Worm (Caenorhabditis elegans): Measurements from ENCODE around the gene F43C11.3.

F43C11.3 gene

DNA sequence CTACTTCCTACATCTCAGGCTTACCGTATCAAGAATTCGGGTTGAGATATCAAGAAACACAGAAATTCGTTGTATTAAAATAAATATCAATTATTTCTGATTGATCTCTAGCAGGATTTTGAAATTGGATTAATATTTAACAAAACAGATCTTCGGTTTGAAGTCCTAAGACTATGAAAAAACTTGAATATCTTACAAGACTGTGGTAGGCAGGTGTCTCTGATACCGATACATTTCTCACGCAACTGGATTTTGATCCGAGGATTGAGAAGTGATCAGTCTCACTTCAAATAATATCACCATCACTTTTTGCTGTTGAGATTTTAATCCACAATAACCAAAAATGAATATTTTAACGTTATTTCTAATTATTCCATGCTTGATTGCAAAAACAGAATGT, 6.4 kb upstream of the F43C11.3 start, which contains the start of gene F43C11.4:
Gene F43C11.4 (plus strand): TSS at position 301 of the 400 bp plus-strand sequence.
- no peak for TF ChIP-seq ceh-39 (tag; optimal IDR thresholded peaks at IDR 0.05)
- no peak for TF ChIP-seq unc-39 (tag; optimal IDR thresholded peaks at IDR 0.05)
- TF ChIP-seq lin-32 (GFP tag; optimal IDR thresholded peaks at IDR 0.05) = no peak
- no peak for TF ChIP-seq lsy-2 (tag; optimal IDR thresholded peaks at IDR 0.05)
- no peak for TF ChIP-seq mls-2 (tag; optimal IDR thresholded peaks at IDR 0.05)

DNA sequence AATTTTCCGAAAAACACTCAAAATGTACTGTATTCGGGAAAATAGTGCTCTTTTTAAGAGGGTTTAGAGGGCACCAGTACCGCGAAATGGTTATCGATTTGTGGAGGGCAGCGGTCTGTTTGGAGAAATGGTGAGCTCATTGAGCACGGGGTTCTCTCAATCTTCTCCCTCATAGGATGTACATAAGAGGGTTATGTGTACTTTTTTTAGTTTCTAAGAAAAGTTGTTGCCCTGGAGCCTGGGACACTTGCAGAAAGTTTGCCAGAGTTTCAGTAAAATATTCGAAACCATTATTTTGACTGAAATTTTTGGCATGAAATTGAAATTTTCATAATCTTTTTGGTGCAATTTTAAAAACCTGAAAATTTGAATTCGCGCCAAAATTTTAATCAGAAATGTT, 566 bp upstream of the F43C11.3 start, which contains the start of gene F43C11.10:
Gene F43C11.10 (minus strand): TSS at position 101 of the 400 bp plus-strand sequence.
- TF ChIP-seq M03D4.4 (tag; optimal IDR thresholded peaks at IDR 0.05) (no peak), ceh-43 (GFP tag; optimal IDR thresholded peaks at IDR 0.05) (no peak), nhr-12 (tag; optimal IDR thresholded peaks at IDR 0.05) (no peak), zip-8 (tag; optimal IDR thresholded peaks at IDR 0.05) (no peak)

DNA sequence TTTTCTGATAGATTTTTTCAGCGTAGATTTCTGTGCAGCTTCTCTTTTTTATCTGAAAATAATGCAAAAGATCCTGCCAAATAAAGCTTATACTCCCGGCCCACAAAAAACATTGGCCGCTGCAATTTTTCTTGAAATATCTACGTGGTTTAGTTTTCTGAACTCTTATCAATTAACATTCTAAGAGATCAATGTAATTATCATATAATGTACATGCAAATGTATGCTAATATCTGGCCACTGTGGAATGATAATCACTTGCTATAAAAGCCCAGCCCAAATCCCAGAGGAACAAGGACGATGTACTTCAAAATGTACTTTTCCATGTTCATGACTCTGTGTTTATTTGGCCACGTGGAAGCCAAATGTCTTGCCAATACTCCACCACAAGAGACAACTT, 1.4 kb downstream of the F43C11.3 start, which contains the start of gene F43C11.2:
Gene F43C11.2 (plus strand): TSS at position 301 of the 400 bp plus-strand sequence.
- no peak for TF ChIP-seq ceh-83 (GFP tag; optimal IDR thresholded peaks at IDR 0.05)
- no peak for TF ChIP-seq bed-3 (GFP tag; optimal IDR thresholded peaks at IDR 0.05)
- no peak for TF ChIP-seq nhr-12 (tag; optimal IDR thresholded peaks at IDR 0.05)
- TF ChIP-seq cnd-1 (tag; optimal IDR thresholded peaks at IDR 0.05) = no peak
- no peak for TF ChIP-seq mls-2 (tag; optimal IDR thresholded peaks at IDR 0.05)
- TF ChIP-seq mep-1 (tag; optimal IDR thresholded peaks at IDR 0.05) = no peak
- no peak for TF ChIP-seq lin-13 (tag; optimal IDR thresholded peaks at IDR 0.05)
- no peak for TF ChIP-seq mab-5 (tag; optimal IDR thresholded peaks at IDR 0.05)
- TF ChIP-seq drap-1 (GFP tag; optimal IDR thresholded peaks at IDR 0.05) = no peak
- TF ChIP-seq lin-32 (GFP tag; optimal IDR thresholded peaks at IDR 0.05) = no peak
- TF ChIP-seq ham-2 (GFP tag; optimal IDR thresholded peaks at IDR 0.05) = no peak
- TF ChIP-seq ces-1 (GFP tag; optimal IDR thresholded peaks at IDR 0.05) = no peak
- TF ChIP-seq elt-1 (tag; optimal IDR thresholded peaks at IDR 0.05; ENCODE audit: borderline replicate concordance, insufficient read depth) = no peak
- no peak for TF ChIP-seq unc-62 (GFP tag; optimal IDR thresholded peaks at IDR 0.05)
- no peak for TF ChIP-seq unc-120 (tag; optimal IDR thresholded peaks at IDR 0.05; ENCODE audit: poor library complexity, severe bottlenecking)
- no peak for TF ChIP-seq lsy-2 (tag; optimal IDR thresholded peaks at IDR 0.05)
- TF ChIP-seq sem-2 (GFP tag; optimal IDR thresholded peaks at IDR 0.05) = no peak
- no peak for TF ChIP-seq M03D4.4 (tag; optimal IDR thresholded peaks at IDR 0.05)
- no peak for TF ChIP-seq flh-1 (GFP tag; optimal IDR thresholded peaks at IDR 0.05)
- TF ChIP-seq pha-4 (tag; optimal IDR thresholded peaks at IDR 0.05) = no peak

DNA sequence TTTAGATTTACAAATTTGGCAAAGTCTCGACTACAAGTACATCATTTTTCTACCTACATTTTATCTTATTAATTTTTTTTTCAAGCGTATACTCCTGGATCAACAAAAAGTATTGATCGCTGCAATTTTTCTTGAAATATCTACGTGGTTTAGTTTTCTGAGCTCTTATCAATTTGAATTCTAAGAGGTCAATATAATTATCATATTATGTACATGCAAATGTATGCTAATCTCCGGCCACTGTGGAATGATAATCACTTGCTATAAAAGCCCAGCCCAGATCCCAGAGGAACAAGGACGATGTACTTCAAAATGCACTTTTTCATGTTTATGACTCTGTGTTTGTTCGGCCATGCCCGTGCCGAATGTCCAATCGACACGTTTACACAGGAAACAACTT, 3.7 kb downstream of the F43C11.3 start, which contains the start of gene F43C11.1:
Gene F43C11.1 (plus strand): TSS at position 301 of the 400 bp plus-strand sequence.
- TF ChIP-seq nhr-76 (tag; optimal IDR thresholded peaks at IDR 0.05) (no peak), nhr-2 (tag; optimal IDR thresholded peaks at IDR 0.05) (no peak), ztf-11 (tag; optimal IDR thresholded peaks at IDR 0.05) (no peak), ceh-43 (GFP tag; optimal IDR thresholded peaks at IDR 0.05) (no peak), blmp-1 (tag; optimal IDR thresholded peaks at IDR 0.05) (no peak), mab-5 (tag; optimal IDR thresholded peaks at IDR 0.05) (no peak)

DNA sequence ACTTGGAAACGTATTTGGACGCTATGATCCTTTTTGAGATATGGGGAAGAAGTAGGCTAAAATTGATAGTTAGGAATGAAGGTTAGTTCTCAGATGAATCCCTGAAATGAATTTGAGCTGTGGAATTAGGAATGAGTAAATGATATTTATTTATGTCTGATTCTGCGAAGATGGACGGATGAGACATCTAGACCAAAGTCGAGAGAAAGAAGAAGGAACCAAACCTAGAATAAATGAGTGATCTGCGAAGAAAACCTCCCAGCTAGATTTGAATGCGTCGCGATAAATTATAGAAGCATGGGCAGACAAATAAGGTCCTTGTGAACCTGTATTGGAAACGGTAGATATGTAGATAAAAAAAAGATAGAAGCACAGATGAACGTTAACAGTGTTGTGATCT, 6.9 kb downstream of the F43C11.3 start, which contains the start of gene F43C11.16:
Gene F43C11.16 (minus strand): TSS at position 101 of the 400 bp plus-strand sequence.
- TF ChIP-seq ceh-43 (GFP tag; optimal IDR thresholded peaks at IDR 0.05) = no peak
- no peak for TF ChIP-seq ham-2 (GFP tag; optimal IDR thresholded peaks at IDR 0.05)
- TF ChIP-seq nhr-237 (tag; optimal IDR thresholded peaks at IDR 0.05) = no peak
- no peak for TF ChIP-seq nhr-28 (tag; optimal IDR thresholded peaks at IDR 0.05)
- no peak for TF ChIP-seq nhr-12 (tag; optimal IDR thresholded peaks at IDR 0.05)
- no peak for TF ChIP-seq sptf-1 (tag; optimal IDR thresholded peaks at IDR 0.05)
- TF ChIP-seq unc-39 (tag; optimal IDR thresholded peaks at IDR 0.05) = no peak
- TF ChIP-seq lin-13 (tag; optimal IDR thresholded peaks at IDR 0.05) = no peak
- no peak for TF ChIP-seq ces-1 (GFP tag; optimal IDR thresholded peaks at IDR 0.05)
- no peak for TF ChIP-seq hlh-1 (tag; optimal IDR thresholded peaks at IDR 0.05)
- no peak for TF ChIP-seq cnd-1 (tag; optimal IDR thresholded peaks at IDR 0.05)
- no peak for TF ChIP-seq unc-62 (GFP tag; optimal IDR thresholded peaks at IDR 0.05)
- no peak for TF ChIP-seq mep-1 (tag; optimal IDR thresholded peaks at IDR 0.05)

Measured in whole organism, mixed stage, embryonic.